Fruit fly (Drosophila melanogaster) whole organism, wandering third instar larva: ENCODE data around the gene His3.3B.

Experiments used
- Abd-B ChIP-seq: fragments of >200 bp; optimal IDR thresholded peaks from 2 replicates; lab custom pipeline; 2017; ENCODE audit warnings: missing biosample characterization, missing genetic modification characterization
- CG32264 ChIP-seq: fragments of 200-800 bp; sonication (Bioruptor generic); optimal IDR thresholded peaks from 2 replicates; lab custom pipeline; 2016; ENCODE audit warnings: missing biosample characterization, missing genetic modification characterization
- CG9705 ChIP-seq: fragments of 200-800 bp; sonication (Bioruptor generic); optimal IDR thresholded peaks from 2 replicates; lab custom pipeline; 2018; ENCODE audit warnings: missing biosample characterization, mild to moderate bottlenecking, missing genetic modification characterization
- CrebA ChIP-seq: fragments of 200-800 bp; sonication (Bioruptor generic); optimal IDR thresholded peaks from 2 replicates; lab custom pipeline; 2016; ENCODE audit warnings: missing biosample characterization, mild to moderate bottlenecking, missing genetic modification characterization, borderline replicate concordance
- Dfd ChIP-seq: fragments of >200 bp; optimal IDR thresholded peaks from 2 replicates; lab custom pipeline; 2017; ENCODE audit warnings: missing biosample characterization, missing genetic modification characterization
- Dif ChIP-seq: fragments of 200-275, 200-300 bp; sonication (Bioruptor generic); optimal IDR thresholded peaks from 2 replicates; lab custom pipeline; 2018; ENCODE audit warnings: missing biosample characterization, missing genetic modification characterization; ENCODE audit not compliant: partially characterized antibody
- GATAd ChIP-seq: sonication (Bioruptor generic); optimal IDR thresholded peaks from 2 replicates; lab custom pipeline; 2016; ENCODE audit warnings: missing biosample characterization, missing genetic modification characterization
- HLH106 ChIP-seq: fragments of 200-800 bp; optimal IDR thresholded peaks from 3 replicates; lab custom pipeline; 2019; ENCODE audit warnings: missing biosample characterization, mild to moderate bottlenecking, missing genetic modification characterization, moderate library complexity
- Hnf4 ChIP-seq: fragments of 200-800 bp; sonication (Bioruptor generic); optimal IDR thresholded peaks from 2 replicates; lab custom pipeline; 2016; ENCODE audit warnings: missing biosample characterization, mild to moderate bottlenecking, missing genetic modification characterization
- Hr78 ChIP-seq: fragments of >200 bp; optimal IDR thresholded peaks from 2 replicates; lab custom pipeline; 2017; ENCODE audit warnings: missing biosample characterization, missing genetic modification characterization
- Hr83 ChIP-seq: fragments of 200-300 bp; sonication (Bioruptor generic); optimal IDR thresholded peaks from 2 replicates; lab custom pipeline; 2016; ENCODE audit warnings: missing biosample characterization, mild to moderate bottlenecking, missing genetic modification characterization, moderate library complexity; ENCODE audit not compliant: poor library complexity, severe bottlenecking
- Jra ChIP-seq: sonication (Bioruptor generic); optimal IDR thresholded peaks from 2 replicates; lab custom pipeline; 2016; ENCODE audit warnings: missing biosample characterization, missing genetic modification characterization
- Mio ChIP-seq: sonication (Bioruptor generic); optimal IDR thresholded peaks from 2 replicates; lab custom pipeline; 2016; ENCODE audit warnings: missing biosample characterization, missing genetic modification characterization
- Myc ChIP-seq: fragments of >200 bp; optimal IDR thresholded peaks from 2 replicates; lab custom pipeline; 2017
- N ChIP-seq: fragments of >200 bp; optimal IDR thresholded peaks from 2 replicates; lab custom pipeline; 2018; ENCODE audit warnings: missing biosample characterization, missing external identifiers, missing genetic modification characterization
- OdsH ChIP-seq: fragments of 200-800 bp; sonication (Bioruptor generic); optimal IDR thresholded peaks from 2 replicates; lab custom pipeline; 2016; ENCODE audit warnings: missing biosample characterization, mild to moderate bottlenecking, missing genetic modification characterization
- Rel ChIP-seq, 2 experiments: fragments of 200-800 bp; sonication (Bioruptor generic) in 1 of 2; optimal IDR thresholded peaks; 2 replicates in 1 of 2; 3 replicates in 1 of 2; lab custom pipeline; 2016 to 2019; ENCODE audit warnings: mild to moderate bottlenecking in 2 of 2, missing biosample characterization in 2 of 2, missing genetic modification characterization in 2 of 2, moderate library complexity in 1 of 2
- Sp1 ChIP-seq: fragments of 200-800 bp; sonication (Bioruptor generic); optimal IDR thresholded peaks from 3 replicates; lab custom pipeline; 2019; ENCODE audit warnings: missing biosample characterization, mild to moderate bottlenecking, missing genetic modification characterization, moderate library complexity
- Vsx2 ChIP-seq: fragments of 200-300, 225-300 bp; sonication (Bioruptor generic); optimal IDR thresholded peaks from 2 replicates; lab custom pipeline; 2018; ENCODE audit warnings: missing biosample characterization, missing genetic modification characterization; ENCODE audit not compliant: partially characterized antibody
- br ChIP-seq: fragments of 200-800 bp; sonication (Bioruptor generic); optimal IDR thresholded peaks from 2 replicates; lab custom pipeline; 2016; ENCODE audit warnings: missing biosample characterization, missing genetic modification characterization
- brk ChIP-seq: fragments of 200-800 bp; sonication (Bioruptor generic); optimal IDR thresholded peaks from 2 replicates; lab custom pipeline; 2016; ENCODE audit warnings: missing biosample characterization, mild to moderate bottlenecking, missing genetic modification characterization
- dl ChIP-seq, 2 experiments: fragments of 175-275, 200-275 bp in 1 of 2; fragments of 200-275 bp in 1 of 2; sonication (Bioruptor generic); optimal IDR thresholded peaks; lab custom pipeline; 2018; ENCODE audit warnings: mild to moderate bottlenecking in 2 of 2, missing biosample characterization in 2 of 2, missing genetic modification characterization in 2 of 2, moderate library complexity in 2 of 2; ENCODE audit not compliant: partially characterized antibody in 2 of 2, insufficient read depth in 1 of 2
- dmrt93B ChIP-seq: fragments of 200-800 bp; sonication (Bioruptor generic); optimal IDR thresholded peaks from 2 replicates; lab custom pipeline; 2018; ENCODE audit warnings: missing biosample characterization, mild to moderate bottlenecking, missing genetic modification characterization
- dsf ChIP-seq: sonication (Bioruptor generic); optimal IDR thresholded peaks from 2 replicates; lab custom pipeline; 2016; ENCODE audit warnings: missing biosample characterization, missing genetic modification characterization, borderline replicate concordance
- ey ChIP-seq: fragments of 200-800 bp; sonication (Bioruptor generic); optimal IDR thresholded peaks from 2 replicates; lab custom pipeline; 2016; ENCODE audit warnings: missing biosample characterization, missing genetic modification characterization
- foxo ChIP-seq, 2 experiments: fragments of 200-800 bp; sonication (Bioruptor generic); optimal IDR thresholded peaks; 2 replicates in 1 of 2; 3 replicates in 1 of 2; lab custom pipeline; 2016 to 2017; ENCODE audit warnings: missing biosample characterization in 2 of 2, missing genetic modification characterization in 2 of 2
- fru ChIP-seq: fragments of 200-800 bp; sonication (Bioruptor generic); optimal IDR thresholded peaks from 3 replicates; lab custom pipeline; 2016; ENCODE audit warnings: missing biosample characterization, mild to moderate bottlenecking, missing genetic modification characterization
- h ChIP-seq: fragments of 200-800 bp; sonication (Bioruptor generic); optimal IDR thresholded peaks from 3 replicates; lab custom pipeline; 2016; ENCODE audit warnings: missing biosample characterization, mild to moderate bottlenecking, missing genetic modification characterization
- jim ChIP-seq: fragments of 175-275, 200-325 bp; sonication (Bioruptor generic); optimal IDR thresholded peaks from 2 replicates; lab custom pipeline; 2016; ENCODE audit warnings: missing biosample characterization, mild to moderate bottlenecking, missing genetic modification characterization
- lola ChIP-seq: fragments of >200 bp; optimal IDR thresholded peaks from 2 replicates; lab custom pipeline; 2017; ENCODE audit warnings: missing biosample characterization, missing genetic modification characterization
- pan ChIP-seq: fragments of >200 bp; optimal IDR thresholded peaks from 2 replicates; lab custom pipeline; 2017
- psq ChIP-seq: fragments of 200-800 bp; sonication (Bioruptor generic); optimal IDR thresholded peaks from 3 replicates; lab custom pipeline; 2017; ENCODE audit warnings: missing biosample characterization, mild to moderate bottlenecking, missing genetic modification characterization, moderate library complexity
- rgr ChIP-seq: fragments of 200-800 bp; sonication (Bioruptor generic); optimal IDR thresholded peaks from 3 replicates; lab custom pipeline; 2016; ENCODE audit warnings: missing biosample characterization, mild to moderate bottlenecking, missing genetic modification characterization
- sage ChIP-seq: fragments of 200-800 bp; sonication (Bioruptor generic); optimal IDR thresholded peaks from 2 replicates; lab custom pipeline; 2016; ENCODE audit warnings: missing biosample characterization, mild to moderate bottlenecking, missing genetic modification characterization
- sv ChIP-seq: fragments of 200-800 bp; sonication (Bioruptor generic); optimal IDR thresholded peaks from 3 replicates; lab custom pipeline; 2016; ENCODE audit warnings: missing biosample characterization, missing genetic modification characterization
- tai ChIP-seq: sonication (Bioruptor generic); optimal IDR thresholded peaks from 2 replicates; lab custom pipeline; 2016; ENCODE audit warnings: missing biosample characterization, missing genetic modification characterization
- usp ChIP-seq: fragments of >200 bp; optimal IDR thresholded peaks from 2 replicates; lab custom pipeline; 2017; ENCODE audit warnings: missing biosample characterization, missing genetic modification characterization
- woc ChIP-seq: sonication (Bioruptor generic); optimal IDR thresholded peaks from 2 replicates; lab custom pipeline; 2016; ENCODE audit warnings: missing biosample characterization, mild to moderate bottlenecking, missing genetic modification characterization

His3.3B gene

dm6 chrX:9200234-9200633 lies 43.8 kb upstream of the His3.3B start:
- no peak for TF ChIP-seq CrebA (GFP tag; lab: Kevin White, UChicago)
- TF ChIP-seq Rel (GFP tag; optimal IDR thresholded peaks at IDR 0.05; lab: Kevin White, UChicago): no peak
- TF ChIP-seq Rel (tag; optimal IDR thresholded peaks at IDR 0.05; lab: Kevin White, UChicago): peak; percentile 79

DNA sequence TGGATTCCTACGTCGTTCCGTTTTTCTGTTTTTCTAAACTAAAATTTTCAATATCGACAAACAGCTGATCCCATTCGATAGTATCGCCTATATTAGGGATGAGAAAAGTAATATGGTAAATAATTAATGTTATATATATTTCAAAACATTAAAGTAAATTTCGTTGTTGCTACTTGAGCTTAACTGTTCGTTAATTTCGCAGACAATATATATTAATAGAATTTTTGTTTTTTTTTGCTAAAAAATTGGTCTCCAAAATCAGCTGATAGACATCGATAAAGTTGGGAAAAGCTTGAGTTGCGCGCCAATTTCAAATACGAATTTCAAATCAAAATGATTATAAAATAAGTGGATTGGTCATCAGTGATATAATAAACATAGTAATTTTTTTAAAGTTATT lies 39.9 kb upstream of the His3.3B start, which contains the start of gene CG12118:
TSS of gene CG12118 (minus strand) at position 53 of the 400 bp plus-strand sequence.
- TF ChIP-seq rgr: peak; percentile 85
- peak; percentile 55 for TF ChIP-seq Hr83
- TF ChIP-seq GATAd (GFP tag; lab: Kevin White, UChicago): no peak
- TF ChIP-seq usp (GFP tag; lab: Kevin White, UChicago): no peak
- peak; percentile 71 for TF ChIP-seq sv (GFP tag; lab: Kevin White, UChicago)
- no peak for TF ChIP-seq CG32264 (GFP tag; lab: Kevin White, UChicago)
- TF ChIP-seq N (GFP tag; lab: Kevin White, UChicago): no peak
- no peak for TF ChIP-seq pan
- TF ChIP-seq CG9705 (GFP tag; lab: Kevin White, UChicago): peak; percentile 44
- no peak for TF ChIP-seq Rel (GFP tag; optimal IDR thresholded peaks at IDR 0.05; lab: Kevin White, UChicago)
- TF ChIP-seq Rel (tag; optimal IDR thresholded peaks at IDR 0.05; lab: Kevin White, UChicago): peak; percentile 37
- TF ChIP-seq Hnf4 (GFP tag; lab: Kevin White, UChicago): peak; percentile 81
- peak; percentile 36 for TF ChIP-seq dmrt93B (GFP tag; lab: Kevin White, UChicago)
- TF ChIP-seq fru: peak; percentile 77
- peak; percentile 61 for TF ChIP-seq woc (GFP tag; lab: Kevin White, UChicago)
- TF ChIP-seq ey (GFP tag; lab: Kevin White, UChicago): peak; percentile 59
- peak; percentile 74 for TF ChIP-seq HLH106 (tag; lab: Kevin White, UChicago)
- TF ChIP-seq foxo (GFP tag; optimal IDR thresholded peaks at IDR 0.05; lab: Kevin White, UChicago): peak in 1 of 2 experiments; percentile 83
- no peak for TF ChIP-seq Vsx2 (GFP tag; lab: Kevin White, UChicago)
- no peak for TF ChIP-seq Myc (lab: Kevin White, UChicago)
- no peak for TF ChIP-seq tai (GFP tag; lab: Kevin White, UChicago)
- no peak for TF ChIP-seq lola
- peak; percentile 63 for TF ChIP-seq br (GFP tag; lab: Kevin White, UChicago)
- no peak for TF ChIP-seq Mio
- peak; percentile 73 for TF ChIP-seq Jra (GFP tag; lab: Kevin White, UChicago)
- peak; percentile 66 for TF ChIP-seq dsf (GFP tag; lab: Kevin White, UChicago)
- peak; percentile 81 for TF ChIP-seq sage (GFP tag; lab: Kevin White, UChicago)
- no peak for TF ChIP-seq dl (GFP tag; optimal IDR thresholded peaks at IDR 0.05; lab: Kevin White, UChicago; ENCODE audit: insufficient read depth in 1 of 2, partially characterized antibody in 2 of 2)
- peak; percentile 73 for TF ChIP-seq psq
- peak; percentile 79 for TF ChIP-seq OdsH (GFP tag; lab: Kevin White, UChicago)
- TF ChIP-seq Hr78: no peak
- TF ChIP-seq Dif (GFP tag; lab: Kevin White, UChicago): no peak
- no peak for TF ChIP-seq Dfd (GFP tag; lab: Kevin White, UChicago)
- TF ChIP-seq h (GFP tag; lab: Kevin White, UChicago): peak; percentile 80
- no peak for TF ChIP-seq Abd-B
- TF ChIP-seq jim (GFP tag; lab: Kevin White, UChicago): no peak
- TF ChIP-seq CrebA (GFP tag; lab: Kevin White, UChicago): no peak
- no peak for TF ChIP-seq brk (GFP tag; lab: Kevin White, UChicago)
- TF ChIP-seq Sp1 (GFP tag; lab: Kevin White, UChicago): peak; percentile 69

- TF ChIP-seq CG9705 (GFP tag; lab: Kevin White, UChicago) (no peak), Rel (GFP tag; optimal IDR thresholded peaks at IDR 0.05; lab: Kevin White, UChicago) (no peak), Rel (tag; optimal IDR thresholded peaks at IDR 0.05; lab: Kevin White, UChicago) (peak; percentile 92)
Observed at dm6 chrX:9195311-9195710, 38.8 kb upstream of the His3.3B start.
